Fruit fly (Drosophila melanogaster): ENCODE measurements around the gene stops.

- TF ChIP-seq woc (GFP tag; optimal IDR thresholded peaks at IDR 0.05) (no peak), psq (GFP tag; optimal IDR thresholded peaks at IDR 0.05) (no peak), jim (GFP tag; optimal IDR thresholded peaks at IDR 0.05) (no peak), brk (GFP tag; optimal IDR thresholded peaks at IDR 0.05) (no peak), Sp1 (GFP tag; optimal IDR thresholded peaks at IDR 0.05) (no peak), GATAd (GFP tag; optimal IDR thresholded peaks at IDR 0.05) (no peak), pan (optimal IDR thresholded peaks at IDR 0.05) (no peak), usp (GFP tag; optimal IDR thresholded peaks at IDR 0.05) (no peak), h (GFP tag; optimal IDR thresholded peaks at IDR 0.05) (no peak), OdsH (GFP tag; optimal IDR thresholded peaks at IDR 0.05) (no peak), Mio (GFP tag; optimal IDR thresholded peaks at IDR 0.05) (no peak), HLH106 (tag; optimal IDR thresholded peaks at IDR 0.05) (no peak), br (GFP tag; optimal IDR thresholded peaks at IDR 0.05) (no peak), dmrt93B (GFP tag; optimal IDR thresholded peaks at IDR 0.05) (no peak)
Measured at dm6 chr3R:31123315-31123714, 45.6 kb downstream of the stops start, which contains the start of gene Prosalpha3T.
